Worm (Caenorhabditis elegans): ENCODE measurements around the gene srd-63.

The srd-63 gene

ce11 chrV:16361350-16361749 lies 32.3 kb downstream of the srd-63 start:
- TF ChIP-seq ceh-9 (tag; optimal IDR thresholded peaks at IDR 0.05): no peak
- TF ChIP-seq ztf-16 (tag; optimal IDR thresholded peaks at IDR 0.05): no peak
- peak; percentile 99 for TF ChIP-seq nfya-1 (tag; optimal IDR thresholded peaks at IDR 0.05)
- TF ChIP-seq ttx-3 (tag; optimal IDR thresholded peaks at IDR 0.05): no peak
- TF ChIP-seq tbx-2 (tag; optimal IDR thresholded peaks at IDR 0.05): no peak

- TF ChIP-seq elt-2 (tag; optimal IDR thresholded peaks at IDR 0.05): peak; percentile 65
- TF ChIP-seq ceh-48 (tag; optimal IDR thresholded peaks at IDR 0.05): peak; percentile 1
- TF ChIP-seq rnt-1 (tag; optimal IDR thresholded peaks at IDR 0.05): no peak
These were observed 36.4 kb downstream of the srd-63 start, which contains the start of gene pptr-1 for ce11 chrV:16357253-16357652. Gene pptr-1, plus strand, starts transcription at chrV:16357521.

ce11 chrV:16356798-16357197 lies 36.8 kb downstream of the srd-63 start:
- TF ChIP-seq ceh-30 (tag; optimal IDR thresholded peaks at IDR 0.05): no peak
- no peak for TF ChIP-seq unc-42 (tag; optimal IDR thresholded peaks at IDR 0.05)
- no peak for TF ChIP-seq Y22D7AL.16 (tag; optimal IDR thresholded peaks at IDR 0.05)
- no peak for TF ChIP-seq gmeb-2 (tag; optimal IDR thresholded peaks at IDR 0.05)
- no peak for TF ChIP-seq hlh-13 (GFP tag; optimal IDR thresholded peaks at IDR 0.05)
- TF ChIP-seq odd-2 (tag; optimal IDR thresholded peaks at IDR 0.05): no peak
- no peak for TF ChIP-seq pqm-1 (tag; optimal IDR thresholded peaks at IDR 0.05)
- TF ChIP-seq pat-9 (tag; optimal IDR thresholded peaks at IDR 0.05): no peak
- TF ChIP-seq ceh-14 (tag; optimal IDR thresholded peaks at IDR 0.05): no peak
- TF ChIP-seq nhr-11 (tag; optimal IDR thresholded peaks at IDR 0.05): no peak
- no peak for TF ChIP-seq rnt-1 (tag; optimal IDR thresholded peaks at IDR 0.05)
- no peak for TF ChIP-seq ama-1 (optimal IDR thresholded peaks at IDR 0.05)
- no peak for TF ChIP-seq che-1 (tag; optimal IDR thresholded peaks at IDR 0.05)
- no peak for TF ChIP-seq hlh-15 (tag; optimal IDR thresholded peaks at IDR 0.05)
- TF ChIP-seq hlh-8 (tag; optimal IDR thresholded peaks at IDR 0.05): no peak
- TF ChIP-seq T23F11.4 (GFP tag; optimal IDR thresholded peaks at IDR 0.05): no peak
- TF ChIP-seq ceh-19 (GFP tag; optimal IDR thresholded peaks at IDR 0.05): no peak
- no peak for TF ChIP-seq syd-9 (tag; optimal IDR thresholded peaks at IDR 0.05)

- TF ChIP-seq elt-2 (tag; optimal IDR thresholded peaks at IDR 0.05): peak; percentile 56
- TF ChIP-seq hlh-6 (tag; optimal IDR thresholded peaks at IDR 0.05): no peak
- no peak for TF ChIP-seq nhr-232 (tag; optimal IDR thresholded peaks at IDR 0.05)
- peak; percentile 92 for TF ChIP-seq nfya-1 (tag; optimal IDR thresholded peaks at IDR 0.05)
- no peak for TF ChIP-seq che-1 (tag; optimal IDR thresholded peaks at IDR 0.05)
- TF ChIP-seq dmd-4 (tag; optimal IDR thresholded peaks at IDR 0.05; ENCODE audit: borderline replicate concordance): peak; percentile 32
- no peak for TF ChIP-seq T23F11.4 (GFP tag; optimal IDR thresholded peaks at IDR 0.05)
- no peak for TF ChIP-seq elt-4 (tag; optimal IDR thresholded peaks at IDR 0.05)
- TF ChIP-seq ceh-2 (tag; optimal IDR thresholded peaks at IDR 0.05): peak; percentile 62
- peak; percentile 83 for TF ChIP-seq tbx-2 (tag; optimal IDR thresholded peaks at IDR 0.05)
- TF ChIP-seq nhr-11 (tag; optimal IDR thresholded peaks at IDR 0.05): no peak
- no peak for TF ChIP-seq pat-9 (tag; optimal IDR thresholded peaks at IDR 0.05)
- TF ChIP-seq ceh-34 (tag; optimal IDR thresholded peaks at IDR 0.05): peak; percentile 65
- TF ChIP-seq ceh-19 (GFP tag; optimal IDR thresholded peaks at IDR 0.05): peak; percentile 47
- TF ChIP-seq C08G9.2 (tag; optimal IDR thresholded peaks at IDR 0.05): peak; percentile 60
- no peak for TF ChIP-seq madf-2 (tag; optimal IDR thresholded peaks at IDR 0.05)
- TF ChIP-seq ceh-14 (tag; optimal IDR thresholded peaks at IDR 0.05): peak; percentile 58
- TF ChIP-seq gmeb-2 (tag; optimal IDR thresholded peaks at IDR 0.05): no peak
- TF ChIP-seq fax-1 (tag; optimal IDR thresholded peaks at IDR 0.05): no peak
- peak; percentile 87 for TF ChIP-seq ceh-18 (tag; optimal IDR thresholded peaks at IDR 0.05)
- peak; percentile 76 for TF ChIP-seq hlh-30 (tag; optimal IDR thresholded peaks at IDR 0.05; ENCODE audit: insufficient read depth)
- TF ChIP-seq hlh-8 (tag; optimal IDR thresholded peaks at IDR 0.05): peak; percentile 32
- TF ChIP-seq fkh-10 (GFP tag; optimal IDR thresholded peaks at IDR 0.05): no peak
- TF ChIP-seq sox-4 (tag; optimal IDR thresholded peaks at IDR 0.05): no peak
- no peak for TF ChIP-seq ref-2 (tag; optimal IDR thresholded peaks at IDR 0.05)
- TF ChIP-seq hlh-15 (tag; optimal IDR thresholded peaks at IDR 0.05): no peak
- no peak for TF ChIP-seq lin-11 (tag; optimal IDR thresholded peaks at IDR 0.05)
- TF ChIP-seq ceh-30 (tag; optimal IDR thresholded peaks at IDR 0.05): peak; percentile 47
- TF ChIP-seq ceh-22 (tag; optimal IDR thresholded peaks at IDR 0.05): peak; percentile 59
- peak; percentile 68 for TF ChIP-seq pqm-1 (tag; optimal IDR thresholded peaks at IDR 0.05)
- TF ChIP-seq fkh-6 (tag; optimal IDR thresholded peaks at IDR 0.05): no peak
- peak; percentile 42 for TF ChIP-seq K09A11.1 (tag; optimal IDR thresholded peaks at IDR 0.05; ENCODE audit: insufficient read depth)
- peak; percentile 96 for TF ChIP-seq pros-1 (tag; optimal IDR thresholded peaks at IDR 0.05)
- peak; percentile 41 for TF ChIP-seq lim-6 (tag; optimal IDR thresholded peaks at IDR 0.05)
- TF ChIP-seq sdc-2 (tag; optimal IDR thresholded peaks at IDR 0.05): peak; percentile 49
These were observed 37.7 kb downstream of the srd-63 start for ce11 chrV:16355941-16356340.
